Worm (Caenorhabditis elegans) whole organism, L4 larva: ENCODE measurements around the gene drr-1.

Experiments
- F44E2.7 ChIP-seq: fragments of 200-800 bp; sonication (Bioruptor generic); IDR thresholded peaks from 2 replicates; pipeline ENCODE4 v2.1.2; 2022; ENCODE audit warnings: missing genetic modification characterization, missing compliant biosample characterization
- F49E8.2 ChIP-seq: sonication (generic microtip); optimal IDR thresholded peaks from 2 replicates; lab custom pipeline; 2016; ENCODE audit warnings: missing compliant biosample characterization, mild to moderate bottlenecking, missing genetic modification characterization, borderline replicate concordance
- R02D3.7 ChIP-seq: fragments of 150-350 bp; sonication (generic microtip); optimal IDR thresholded peaks from 3 replicates; lab custom pipeline; 2014; ENCODE audit warnings: missing biosample characterization, missing genetic modification characterization
- T26A8.4 ChIP-seq: fragments of 200-800 bp; sonication (Bioruptor generic); IDR thresholded peaks from 2 replicates; pipeline ENCODE4 v1.3.6; 2022; ENCODE audit warnings: missing genetic modification characterization, missing compliant biosample characterization
- Y105C5A.15 ChIP-seq: fragments of 200-800 bp; sonication (Bioruptor generic); IDR thresholded peaks from 2 replicates; pipeline ENCODE4 v1.3.6; 2022; ENCODE audit warnings: missing genetic modification characterization, missing compliant biosample characterization
- Y5F2A.4 ChIP-seq: fragments of 200-800 bp; sonication (Bioruptor generic); optimal IDR thresholded peaks from 2 replicates; lab custom pipeline; 2018; ENCODE audit warnings: mild to moderate bottlenecking, missing genetic modification characterization, missing compliant biosample characterization
- ZK546.5 ChIP-seq, 2 experiments: sonication (generic microtip); optimal IDR thresholded peaks; 2 replicates each; lab custom pipeline; 2017; ENCODE audit warnings: missing biosample characterization in 2 of 2, missing genetic modification characterization in 2 of 2
- aha-1 ChIP-seq: fragments of 150-350 bp; peaks from one replicate; lab custom pipeline; 2014; ENCODE audit warnings: missing biosample characterization, missing genetic modification characterization
- attf-4 ChIP-seq: sonication (generic microtip); optimal IDR thresholded peaks from 3 replicates; lab custom pipeline; 2017; ENCODE audit warnings: missing biosample characterization, missing genetic modification characterization
- ceh-28 ChIP-seq: fragments of 150-350 bp; optimal IDR thresholded peaks from 2 replicates; lab custom pipeline; 2014; ENCODE audit warnings: missing biosample characterization, missing genetic modification reagents, missing genetic modification characterization
- ceh-62 ChIP-seq: sonication (generic microtip); optimal IDR thresholded peaks from 2 replicates; lab custom pipeline; 2017; ENCODE audit warnings: missing biosample characterization, missing genetic modification characterization
- daf-16 ChIP-seq, 3 experiments: sonication (generic microtip); optimal IDR thresholded peaks; 2 replicates each; lab custom pipeline; 2016 to 2017; ENCODE audit warnings: missing genetic modification characterization in 3 of 3, missing genetic modification reagents in 3 of 3, mild to moderate bottlenecking in 2 of 3, missing compliant biosample characterization in 2 of 3, missing biosample characterization in 1 of 3, moderate library complexity in 1 of 3
- dmd-6 ChIP-seq: fragments of 200-800 bp; sonication (Bioruptor generic); IDR thresholded peaks from 2 replicates; pipeline ENCODE4 v1.3.6; 2022; ENCODE audit warnings: missing genetic modification reagents, missing genetic modification characterization, missing compliant biosample characterization
- dmd-8 ChIP-seq: fragments of 200-800 bp; sonication (Bioruptor generic); IDR thresholded peaks from 2 replicates; pipeline ENCODE4 v1.3.6; 2022; ENCODE audit warnings: missing genetic modification characterization, missing compliant biosample characterization
- dpl-1 ChIP-seq: fragments of 150-350 bp; optimal IDR thresholded peaks from 2 replicates; lab custom pipeline; 2014; ENCODE audit warnings: missing biosample characterization, missing genetic modification reagents, missing genetic modification characterization
- dve-1 ChIP-seq: sonication (generic microtip); optimal IDR thresholded peaks from 2 replicates; lab custom pipeline; 2017; ENCODE audit warnings: antibody characterized with exemption, mild to moderate bottlenecking, missing genetic modification characterization, missing compliant biosample characterization; ENCODE audit not compliant: insufficient read depth
- egl-43 ChIP-seq: fragments of 200-800 bp; sonication (Bioruptor generic); IDR thresholded peaks from 2 replicates; pipeline ENCODE4 v1.3.6; 2022; ENCODE audit warnings: missing genetic modification reagents, missing genetic modification characterization, missing compliant biosample characterization
- fos-1 ChIP-seq: fragments of 150-350 bp; optimal IDR thresholded peaks from 2 replicates; lab custom pipeline; 2014; ENCODE audit warnings: missing biosample characterization, missing genetic modification characterization
- hif-1 ChIP-seq, 2 experiments: sonication (generic microtip); optimal IDR thresholded peaks; 2 replicates each; lab custom pipeline; 2016 to 2017; ENCODE audit warnings: missing compliant biosample characterization in 2 of 2, missing genetic modification characterization in 2 of 2, missing genetic modification reagents in 2 of 2, missing genotype in 2 of 2, mild to moderate bottlenecking in 1 of 2
- hlh-11 ChIP-seq: fragments of 200-800 bp; sonication (Bioruptor generic); optimal IDR thresholded peaks from 2 replicates; lab custom pipeline; 2018; ENCODE audit warnings: mild to moderate bottlenecking, missing genetic modification characterization, missing compliant biosample characterization
- hlh-30 ChIP-seq: sonication (generic microtip); optimal IDR thresholded peaks from 2 replicates; lab custom pipeline; 2017; ENCODE audit warnings: antibody characterized with exemption, mild to moderate bottlenecking, missing genetic modification characterization, missing compliant biosample characterization; ENCODE audit not compliant: insufficient read depth
- hmg-1.1 ChIP-seq: fragments of 200-800 bp; sonication (Bioruptor generic); IDR thresholded peaks from 2 replicates; pipeline ENCODE4 v1.3.6; 2022; ENCODE audit warnings: missing genetic modification reagents, missing genetic modification characterization, missing compliant biosample characterization
- lin-1 ChIP-seq: fragments of 200-800 bp; sonication (Bioruptor generic); IDR thresholded peaks from 2 replicates; pipeline ENCODE4 v1.3.6; 2022; ENCODE audit warnings: missing genetic modification reagents, missing genetic modification characterization, missing compliant biosample characterization
- lin-13 ChIP-seq: fragments of 150-350 bp; optimal IDR thresholded peaks from 2 replicates; lab custom pipeline; 2014; ENCODE audit warnings: missing biosample characterization, missing genetic modification reagents, missing genetic modification characterization
- lin-29 ChIP-seq: fragments of 200-800 bp; sonication (Bioruptor generic); IDR thresholded peaks from 2 replicates; pipeline ENCODE4 v1.3.6; 2022; ENCODE audit warnings: missing genetic modification reagents, missing genetic modification characterization, missing compliant biosample characterization
- lin-38 ChIP-seq: fragments of 200-800 bp; sonication (Bioruptor generic); IDR thresholded peaks from 2 replicates; pipeline ENCODE4 v1.3.6; 2022; ENCODE audit warnings: missing genetic modification reagents, missing genetic modification characterization, missing compliant biosample characterization
- lsy-2 ChIP-seq, 2 experiments: fragments of 150-350 bp in 1 of 2; sonication (generic microtip) in 1 of 2; optimal IDR thresholded peaks; 2 replicates each; lab custom pipeline; 2014 to 2017; ENCODE audit warnings: missing biosample characterization in 2 of 2, missing genetic modification characterization in 2 of 2
- madf-5 ChIP-seq, 2 experiments: fragments of 200-800 bp; sonication (Bioruptor generic); IDR thresholded peaks; 2 replicates each; pipeline ENCODE4 v1.3.6; 2022; ENCODE audit warnings: missing compliant biosample characterization in 2 of 2, missing genetic modification characterization in 2 of 2
- mdt-29 ChIP-seq: fragments of 200-800 bp; sonication (Bioruptor generic); IDR thresholded peaks from 2 replicates; pipeline ENCODE4 v1.3.6; 2022; ENCODE audit warnings: missing genetic modification reagents, missing genetic modification characterization, missing compliant biosample characterization
- mep-1 ChIP-seq: fragments of 150-350 bp; sonication (generic microtip); optimal IDR thresholded peaks from 3 replicates; lab custom pipeline; 2014; ENCODE audit warnings: missing biosample characterization, missing genetic modification characterization
- mes-2 ChIP-seq: sonication (generic microtip); optimal IDR thresholded peaks from 2 replicates; lab custom pipeline; 2016; ENCODE audit warnings: missing genotype, mild to moderate bottlenecking, missing genetic modification characterization, missing compliant biosample characterization; ENCODE audit not compliant: poor library complexity, severe bottlenecking
- nhr-102 ChIP-seq: sonication (generic microtip); optimal IDR thresholded peaks from 2 replicates; lab custom pipeline; 2016; ENCODE audit warnings: mild to moderate bottlenecking, missing genetic modification characterization, moderate library complexity, missing compliant biosample characterization
- nhr-111 ChIP-seq: fragments of 200-800 bp; sonication (Bioruptor generic); optimal IDR thresholded peaks from 2 replicates; lab custom pipeline; 2018; ENCODE audit warnings: mild to moderate bottlenecking, missing genetic modification characterization, missing compliant biosample characterization
- nhr-28 ChIP-seq: fragments of 150-350 bp; optimal IDR thresholded peaks from 2 replicates; lab custom pipeline; 2014; ENCODE audit warnings: missing biosample characterization, missing genetic modification characterization
- nhr-48 ChIP-seq: sonication (generic microtip); optimal IDR thresholded peaks from 2 replicates; lab custom pipeline; 2016; ENCODE audit warnings: mild to moderate bottlenecking, missing genetic modification characterization, missing compliant biosample characterization
- nhr-6 ChIP-seq: fragments of 150-350 bp; optimal IDR thresholded peaks from 2 replicates; lab custom pipeline; 2014; ENCODE audit warnings: missing biosample characterization, missing genetic modification characterization
- nhr-76 ChIP-seq: fragments of 150-350 bp; optimal IDR thresholded peaks from 2 replicates; lab custom pipeline; 2014; ENCODE audit warnings: missing biosample characterization, missing genetic modification characterization
- pha-4 ChIP-seq, 2 experiments: fragments of 150-350 bp in 1 of 2; fragments of 200-800 bp in 1 of 2; sonication (Bioruptor generic) in 1 of 2; IDR thresholded peaks in 1 of 2; optimal IDR thresholded peaks in 1 of 2; 2 replicates each; pipeline versions ENCODE4 v1.3.6 to Lab custom; 2014 to 2022; ENCODE audit warnings: missing genetic modification characterization in 2 of 2, missing genetic modification reagents in 2 of 2, missing biosample characterization in 1 of 2, missing compliant biosample characterization in 1 of 2
- pqm-1 ChIP-seq: sonication (generic microtip); optimal IDR thresholded peaks from 2 replicates; lab custom pipeline; 2017; ENCODE audit warnings: missing biosample characterization, missing genetic modification characterization
- rbr-2 ChIP-seq: sonication (generic microtip); optimal IDR thresholded peaks from 2 replicates; lab custom pipeline; 2016; ENCODE audit warnings: missing genotype, missing genetic modification characterization, missing compliant biosample characterization
- spr-1 ChIP-seq: sonication (generic microtip); optimal IDR thresholded peaks from 2 replicates; lab custom pipeline; 2016; ENCODE audit warnings: mild to moderate bottlenecking, missing genetic modification characterization, missing compliant biosample characterization
- unc-62 ChIP-seq, 3 experiments: fragments of 150-350 bp in 1 of 3; sonication (generic microtip); optimal IDR thresholded peaks in 2 of 3; peaks in 1 of 3; 1 replicate in 1 of 3; 2 replicates in 2 of 3; lab custom pipeline; 2014 to 2017; ENCODE audit warnings: missing biosample characterization in 3 of 3, missing genetic modification characterization in 3 of 3, missing genetic modification reagents in 3 of 3, missing genotype in 1 of 3
- vab-7 ChIP-seq: fragments of 200-800 bp; sonication (Bioruptor generic); IDR thresholded peaks from 2 replicates; pipeline ENCODE4 v1.3.6; 2022; ENCODE audit warnings: missing genetic modification reagents, missing genetic modification characterization, missing compliant biosample characterization
- zfp-2 ChIP-seq: sonication (generic microtip); optimal IDR thresholded peaks from 2 replicates; lab custom pipeline; 2016; ENCODE audit warnings: mild to moderate bottlenecking, missing genetic modification characterization, missing compliant biosample characterization

The drr-1 gene

ce11 chrII:13481781-13482455 lies 13.8 kb downstream of the drr-1 start, which contains the start of gene E01G4.6:
Gene E01G4.6 (plus strand): TSS chrII:13482405.
- TF ChIP-seq zfp-2 (tag; lab: Kevin White, UChicago) = no peak
- no peak for TF ChIP-seq attf-4 (tag; lab: Kevin White, UChicago)
- TF ChIP-seq spr-1 (tag; lab: Kevin White, UChicago) = no peak
- TF ChIP-seq ceh-28 (tag; lab: Kevin White, UChicago) = no peak
- TF ChIP-seq nhr-6 (tag; lab: Kevin White, UChicago) = no peak
- no peak for TF ChIP-seq nhr-76
- TF ChIP-seq dpl-1 (GFP tag; lab: Kevin White, UChicago) = no peak
- TF ChIP-seq egl-43 (GFP tag; lab: Robert Waterston, UW) = no peak
- no peak for TF ChIP-seq lin-1 (GFP tag; lab: Robert Waterston, UW)
- TF ChIP-seq rbr-2 (tag; lab: Kevin White, UChicago) = no peak
- peak; percentile 26 for TF ChIP-seq nhr-48 (tag; lab: Kevin White, UChicago)
- TF ChIP-seq vab-7 = no peak
- TF ChIP-seq Y5F2A.4 = no peak
- TF ChIP-seq lin-13 (GFP tag; lab: Kevin White, UChicago) = no peak
- peak; percentile 58 for TF ChIP-seq aha-1 (tag; lab: Kevin White, UChicago)
- TF ChIP-seq R02D3.7 (tag; lab: Kevin White, UChicago) = no peak
- TF ChIP-seq Y105C5A.15 (GFP tag; lab: Robert Waterston, UW) = no peak

- TF ChIP-seq unc-62 (GFP tag; optimal IDR thresholded peaks at IDR 0.05 in 1 of 2; lab: Kevin White, UChicago) (peak in 1 of 2 experiments; percentile 68), unc-62 (tag; optimal IDR thresholded peaks at IDR 0.05; lab: Kevin White, UChicago) (no peak), F44E2.7 (GFP tag; lab: Robert Waterston, UW) (no peak)
Measured at ce11 chrII:13479424-13479823, 16.3 kb downstream of the drr-1 start.

ce11 chrII:13477230-13477629 lies 18.5 kb downstream of the drr-1 start:
- TF ChIP-seq rbr-2 (tag; lab: Kevin White, UChicago) = peak; percentile 7
- TF ChIP-seq Y5F2A.4 = no peak
- TF ChIP-seq fos-1 (tag; lab: Kevin White, UChicago) = no peak
- peak; percentile 58 for TF ChIP-seq dpl-1 (GFP tag; lab: Kevin White, UChicago)
- peak; percentile 29; the same call in 1 of the 2 replicates for TF ChIP-seq dmd-6 (GFP tag; lab: Robert Waterston, UW)
- peak; percentile 48; the same call in 1 of the 2 replicates for TF ChIP-seq hmg-1.1 (GFP tag; lab: Robert Waterston, UW)
- TF ChIP-seq mdt-29 (GFP tag; lab: Robert Waterston, UW) = no peak
- peak; percentile 42 for TF ChIP-seq mep-1 (tag; lab: Kevin White, UChicago)
- no peak for TF ChIP-seq F49E8.2 (tag; lab: Kevin White, UChicago)
- TF ChIP-seq ceh-62 (tag; lab: Kevin White, UChicago) = no peak
- TF ChIP-seq hlh-30 (tag; lab: Kevin White, UChicago) = peak; percentile 38
- peak; percentile 50 for TF ChIP-seq hlh-11
- TF ChIP-seq egl-43 (GFP tag; lab: Robert Waterston, UW) = 0 out of 2 replicates have a peak, but pooled peaks have one; percentile 22
- TF ChIP-seq lin-29 (GFP tag; lab: Robert Waterston, UW) = peak; percentile 61; the same call in 1 of the 2 replicates
- peak; percentile 15; the same call in 1 of the 2 replicates for TF ChIP-seq T26A8.4 (GFP tag; lab: Robert Waterston, UW)
- TF ChIP-seq nhr-111 = no peak
- TF ChIP-seq daf-16 (GFP tag; optimal IDR thresholded peaks at IDR 0.05; lab: Kevin White, UChicago) = no peak
- peak; percentile 1 for TF ChIP-seq daf-16 (tag; optimal IDR thresholded peaks at IDR 0.05; lab: Kevin White, UChicago)
- TF ChIP-seq ZK546.5 (tag; optimal IDR thresholded peaks at IDR 0.05; lab: Kevin White, UChicago) = no peak
- peak; percentile 76 for TF ChIP-seq mes-2 (tag; lab: Kevin White, UChicago)
- TF ChIP-seq dmd-8 = no peak
- TF ChIP-seq pha-4 (GFP tag; IDR thresholded peaks at IDR 0.05; lab: Robert Waterston, UW) = no peak
- TF ChIP-seq pha-4 (tag; optimal IDR thresholded peaks at IDR 0.05; lab: Kevin White, UChicago) = peak; percentile 24
- TF ChIP-seq madf-5 (GFP tag; IDR thresholded peaks at IDR 0.05; lab: Robert Waterston, UW) = no peak
- peak in 1 of 2 experiments; percentile 79 for TF ChIP-seq lsy-2 (tag; optimal IDR thresholded peaks at IDR 0.05; lab: Kevin White, UChicago)
- TF ChIP-seq pqm-1 (tag; lab: Kevin White, UChicago) = no peak
- peak in 1 of 2 experiments; percentile 5 for TF ChIP-seq hif-1 (tag; optimal IDR thresholded peaks at IDR 0.05; lab: Kevin White, UChicago)
- TF ChIP-seq dve-1 = peak; percentile 55
- TF ChIP-seq nhr-102 = no peak
- peak; percentile 36 for TF ChIP-seq nhr-28 (tag; lab: Kevin White, UChicago)
- peak; percentile 94 for TF ChIP-seq lin-38 (GFP tag; lab: Robert Waterston, UW)
